Worm (Caenorhabditis elegans) whole organism, L1 larva: ENCODE results near the gene R07E5.7.

Experiments
- lin-15B ChIP-seq: fragments of 150-350 bp; sonication (generic microtip); optimal IDR thresholded peaks from 3 replicates; lab custom pipeline; 2014; ENCODE audit warnings: missing biosample characterization, missing genetic modification characterization
- lin-39 ChIP-seq: fragments of 150-350 bp; optimal IDR thresholded peaks from 2 replicates; lab custom pipeline; 2014; ENCODE audit warnings: missing biosample characterization, missing genetic modification reagents, missing genetic modification characterization

ce11 chrIII:4415135-4415534, 3.8 kb downstream of the R07E5.7 start, which contains the start of gene R07E5.11:
- no peak for TF ChIP-seq lin-15B (tag; lab: Kevin White, UChicago)
- no peak for TF ChIP-seq lin-39 (tag; lab: Kevin White, UChicago)
